Worm (Caenorhabditis elegans) whole organism, L3 larva: ENCODE results near the gene clec-3.

Experiments
- R02D3.7 ChIP-seq: fragments of 150-350 bp; optimal IDR thresholded peaks from 2 replicates; lab custom pipeline; 2014; ENCODE audit warnings: missing biosample characterization, missing genetic modification characterization
- ZK546.5 ChIP-seq: sonication (generic microtip); optimal IDR thresholded peaks from 2 replicates; lab custom pipeline; 2017; ENCODE audit warnings: missing biosample characterization, missing genetic modification characterization
- aly-2 ChIP-seq: fragments of 150-350 bp; optimal IDR thresholded peaks from 2 replicates; lab custom pipeline; 2014; ENCODE audit warnings: missing biosample characterization, missing genetic modification characterization
- ceh-16 ChIP-seq: sonication (generic microtip); optimal IDR thresholded peaks from 2 replicates; lab custom pipeline; 2017; ENCODE audit warnings: missing biosample characterization, missing genetic modification characterization
- ceh-28 ChIP-seq: fragments of 150-350 bp; optimal IDR thresholded peaks from 2 replicates; lab custom pipeline; 2014; ENCODE audit warnings: missing biosample characterization, missing genetic modification reagents, missing genetic modification characterization
- ceh-82 ChIP-seq: fragments of 150-350 bp; optimal IDR thresholded peaks from 2 replicates; lab custom pipeline; 2014; ENCODE audit warnings: missing biosample characterization, missing genetic modification characterization
- ceh-9 ChIP-seq: sonication (generic microtip); optimal IDR thresholded peaks from 2 replicates; lab custom pipeline; 2018; ENCODE audit warnings: missing biosample characterization, missing genetic modification characterization
- daf-12 ChIP-seq: fragments of 150-350 bp; optimal IDR thresholded peaks from 2 replicates; lab custom pipeline; 2014; ENCODE audit warnings: missing biosample characterization, missing genetic modification reagents, missing genetic modification characterization
- egl-5 ChIP-seq: fragments of 150-350 bp; optimal IDR thresholded peaks from 2 replicates; lab custom pipeline; 2017; ENCODE audit warnings: missing biosample characterization, missing genetic modification reagents, missing genetic modification characterization, inconsistent platforms
- elt-1 ChIP-seq: fragments of 150-350 bp; optimal IDR thresholded peaks from 2 replicates; lab custom pipeline; 2014; ENCODE audit warnings: missing biosample characterization, missing genetic modification characterization
- elt-3 ChIP-seq, 3 experiments: fragments of 150-350 bp in 1 of 3; sonication (generic microtip) in 2 of 3; optimal IDR thresholded peaks; 2 replicates in 2 of 3; 4 replicates in 1 of 3; lab custom pipeline; 2014 to 2017; ENCODE audit warnings: missing biosample characterization in 3 of 3, missing genetic modification characterization in 3 of 3
- eor-1 ChIP-seq, 2 experiments: fragments of 150-350 bp; optimal IDR thresholded peaks; 2 replicates each; lab custom pipeline; 2014 to 2018; ENCODE audit warnings: missing biosample characterization in 2 of 2, missing genetic modification characterization in 2 of 2
- fkh-10 ChIP-seq: sonication (generic microtip); optimal IDR thresholded peaks from 2 replicates; lab custom pipeline; 2017; ENCODE audit warnings: missing biosample characterization, missing genetic modification reagents, missing genetic modification characterization
- fkh-2 ChIP-seq: fragments of 150-350 bp; optimal IDR thresholded peaks from 2 replicates; lab custom pipeline; 2014; ENCODE audit warnings: missing biosample characterization, missing genetic modification reagents, missing genetic modification characterization
- hmg-11 ChIP-seq: sonication (generic microtip); optimal IDR thresholded peaks from 2 replicates; lab custom pipeline; 2016; ENCODE audit warnings: missing genetic modification characterization, missing compliant biosample characterization
- jun-1 ChIP-seq: fragments of 150-350 bp; optimal IDR thresholded peaks from 2 replicates; lab custom pipeline; 2014; ENCODE audit warnings: missing biosample characterization, missing genetic modification reagents, missing genetic modification characterization
- lin-15B ChIP-seq: fragments of 150-350 bp; optimal IDR thresholded peaks from 2 replicates; lab custom pipeline; 2014; ENCODE audit warnings: missing biosample characterization, missing genetic modification characterization
- nhr-11 ChIP-seq: fragments of 150-350 bp; optimal IDR thresholded peaks from 2 replicates; lab custom pipeline; 2014; ENCODE audit warnings: missing biosample characterization, missing genetic modification characterization
- nhr-12 ChIP-seq: fragments of 150-350 bp; optimal IDR thresholded peaks from 2 replicates; lab custom pipeline; 2014; ENCODE audit warnings: missing biosample characterization, missing genetic modification characterization
- nhr-25 ChIP-seq: sonication (generic microtip); optimal IDR thresholded peaks from 2 replicates; lab custom pipeline; 2017; ENCODE audit warnings: missing biosample characterization, missing genetic modification characterization
- nhr-28 ChIP-seq: fragments of 150-350 bp; optimal IDR thresholded peaks from 2 replicates; lab custom pipeline; 2014; ENCODE audit warnings: missing biosample characterization, missing genetic modification characterization
- nhr-76 ChIP-seq: fragments of 150-350 bp; sonication (generic microtip); optimal IDR thresholded peaks from 5 replicates; lab custom pipeline; 2014; ENCODE audit warnings: missing biosample characterization, missing genetic modification characterization
- nhr-77 ChIP-seq: fragments of 150-350 bp; optimal IDR thresholded peaks from 2 replicates; lab custom pipeline; 2014; ENCODE audit warnings: missing biosample characterization, missing genetic modification characterization
- pha-4 ChIP-seq: fragments of 150-350 bp; optimal IDR thresholded peaks from 2 replicates; lab custom pipeline; 2014; ENCODE audit warnings: missing biosample characterization, missing genetic modification reagents, missing genetic modification characterization
- pqm-1 ChIP-seq: fragments of 150-350 bp; optimal IDR thresholded peaks from 2 replicates; lab custom pipeline; 2017; ENCODE audit warnings: missing biosample characterization, missing genetic modification characterization, inconsistent platforms
- skn-1 ChIP-seq: fragments of 150-350 bp; optimal IDR thresholded peaks from 2 replicates; lab custom pipeline; 2014; ENCODE audit warnings: missing biosample characterization, missing genetic modification characterization
- snpc-4 ChIP-seq: fragments of 150-350 bp; optimal IDR thresholded peaks from 2 replicates; lab custom pipeline; 2014; ENCODE audit warnings: missing biosample characterization, missing genetic modification characterization
- tbx-2 ChIP-seq: sonication (generic microtip); optimal IDR thresholded peaks from 2 replicates; lab custom pipeline; 2016; ENCODE audit warnings: mild to moderate bottlenecking, missing genetic modification characterization, missing compliant biosample characterization
- unc-39 ChIP-seq: sonication (generic microtip); optimal IDR thresholded peaks from 4 replicates; lab custom pipeline; 2017; ENCODE audit warnings: missing biosample characterization, missing genetic modification characterization
- unc-62 ChIP-seq: fragments of 150-350 bp; sonication (generic microtip); optimal IDR thresholded peaks from 4 replicates; lab custom pipeline; 2014; ENCODE audit warnings: missing biosample characterization, missing genetic modification reagents, missing genetic modification characterization
- zag-1 ChIP-seq: fragments of 150-350 bp; optimal IDR thresholded peaks from 2 replicates; lab custom pipeline; 2014; ENCODE audit warnings: missing biosample characterization, missing genetic modification characterization
- ztf-11 ChIP-seq: fragments of 150-350 bp; optimal IDR thresholded peaks from 2 replicates; lab custom pipeline; 2014; ENCODE audit warnings: missing biosample characterization, missing genetic modification characterization

The clec-3 gene

DNA sequence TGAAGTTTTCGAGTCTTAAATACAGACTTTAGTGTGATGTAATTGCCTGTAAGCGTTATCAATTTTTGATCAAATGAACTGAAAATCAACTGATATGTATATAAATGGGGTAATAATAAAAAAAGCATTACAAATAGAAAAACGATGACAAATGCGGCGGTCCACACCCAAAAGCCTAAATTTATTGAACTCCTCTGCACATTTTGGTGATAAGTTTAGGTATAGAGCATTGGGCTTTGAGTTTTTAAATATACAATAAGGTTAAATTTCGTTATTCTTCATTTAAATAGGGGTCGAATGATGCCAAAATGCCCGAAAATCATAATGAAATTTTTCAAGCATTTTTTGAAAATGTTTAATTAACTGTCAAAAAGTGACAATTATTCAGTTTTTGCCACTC lies at the start of gene clec-3:
clec-3 (minus strand) TSS at position 101 of the 400 bp plus-strand sequence.
- no peak for TF ChIP-seq jun-1 (tag; lab: Kevin White, UChicago)
- TF ChIP-seq nhr-12, result no peak
- TF ChIP-seq pqm-1 (tag; lab: Kevin White, UChicago), result no peak
- no peak for TF ChIP-seq snpc-4 (tag; lab: Kevin White, UChicago)
- TF ChIP-seq unc-39 (tag; lab: Kevin White, UChicago), result no peak
- TF ChIP-seq R02D3.7 (tag; lab: Kevin White, UChicago), result no peak
- no peak for TF ChIP-seq pha-4 (tag; lab: Kevin White, UChicago)
- TF ChIP-seq fkh-2 (tag; lab: Kevin White, UChicago), result no peak
- TF ChIP-seq unc-62 (GFP tag; lab: Kevin White, UChicago), result no peak
- TF ChIP-seq skn-1 (tag; lab: Kevin White, UChicago), result no peak
- TF ChIP-seq nhr-28 (tag; lab: Kevin White, UChicago), result no peak
- no peak for TF ChIP-seq nhr-77 (tag; lab: Kevin White, UChicago)
- no peak for TF ChIP-seq ceh-9
- no peak for TF ChIP-seq ceh-82 (tag; lab: Kevin White, UChicago)
- no peak for TF ChIP-seq elt-3 (tag; optimal IDR thresholded peaks at IDR 0.05; lab: Kevin White, UChicago)
- TF ChIP-seq elt-1 (tag; lab: Kevin White, UChicago), result no peak

DNA sequence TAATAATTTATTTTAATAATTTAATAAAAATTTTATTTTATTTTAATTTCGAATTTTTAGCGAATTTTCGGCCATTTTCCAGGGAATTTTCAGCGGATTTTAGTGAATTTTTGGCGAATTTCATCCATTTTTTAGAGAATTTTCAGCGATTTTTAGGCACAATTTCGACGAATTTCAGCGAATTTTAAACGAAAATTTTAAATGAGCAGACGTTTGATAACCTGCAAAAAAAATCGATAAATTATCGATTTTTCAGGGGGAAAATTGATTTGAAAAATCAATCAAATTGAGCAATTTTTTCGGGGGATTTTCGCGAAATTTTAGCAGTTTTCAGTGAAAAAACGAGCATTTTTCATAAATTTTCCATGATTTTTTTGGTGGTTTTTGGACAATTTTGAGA lies 48.9 kb upstream of the clec-3 start:
- no peak for TF ChIP-seq fkh-2 (tag; lab: Kevin White, UChicago)
- TF ChIP-seq ceh-28, result peak; percentile 74
- TF ChIP-seq elt-1 (tag; lab: Kevin White, UChicago), result no peak
- no peak for TF ChIP-seq ZK546.5 (tag; lab: Kevin White, UChicago)
- no peak for TF ChIP-seq nhr-11
- no peak for TF ChIP-seq eor-1 (tag; optimal IDR thresholded peaks at IDR 0.05; lab: Kevin White, UChicago)

DNA sequence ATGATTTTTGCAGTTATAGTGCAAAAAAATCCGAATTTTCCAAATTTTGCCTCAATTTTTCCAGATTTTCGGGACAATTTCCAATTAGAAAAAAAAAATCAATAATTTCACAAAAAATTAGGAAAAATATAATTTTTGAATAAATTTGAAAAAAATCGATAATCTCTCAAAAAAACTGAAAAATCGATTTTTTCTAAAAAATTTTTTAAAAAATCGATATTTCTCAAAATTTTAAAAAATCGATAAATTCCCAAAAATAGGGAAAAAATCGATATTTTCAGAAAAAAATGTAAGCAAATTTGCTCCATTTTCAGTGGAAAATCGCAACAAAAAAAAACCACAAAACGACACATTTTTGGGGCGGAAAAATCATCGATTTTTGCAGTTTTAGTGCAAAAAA lies 48.2 kb upstream of the clec-3 start:
- TF ChIP-seq pqm-1 (tag; lab: Kevin White, UChicago), result no peak
- no peak for TF ChIP-seq lin-15B
- TF ChIP-seq elt-3 (tag; optimal IDR thresholded peaks at IDR 0.05; lab: Kevin White, UChicago), result no peak
- no peak for TF ChIP-seq nhr-76 (tag; lab: Kevin White, UChicago)
- TF ChIP-seq unc-39 (tag; lab: Kevin White, UChicago), result no peak
- TF ChIP-seq ZK546.5 (tag; lab: Kevin White, UChicago), result no peak
- TF ChIP-seq ceh-16 (tag; lab: Kevin White, UChicago), result no peak
- no peak for TF ChIP-seq zag-1 (tag; lab: Kevin White, UChicago)
- no peak for TF ChIP-seq eor-1 (tag; optimal IDR thresholded peaks at IDR 0.05; lab: Kevin White, UChicago)
- no peak for TF ChIP-seq daf-12 (tag; lab: Kevin White, UChicago)
- TF ChIP-seq egl-5 (tag; lab: Kevin White, UChicago), result no peak
- TF ChIP-seq aly-2 (tag; lab: Kevin White, UChicago), result no peak
- no peak for TF ChIP-seq unc-62 (GFP tag; lab: Kevin White, UChicago)
- no peak for TF ChIP-seq ceh-9

DNA sequence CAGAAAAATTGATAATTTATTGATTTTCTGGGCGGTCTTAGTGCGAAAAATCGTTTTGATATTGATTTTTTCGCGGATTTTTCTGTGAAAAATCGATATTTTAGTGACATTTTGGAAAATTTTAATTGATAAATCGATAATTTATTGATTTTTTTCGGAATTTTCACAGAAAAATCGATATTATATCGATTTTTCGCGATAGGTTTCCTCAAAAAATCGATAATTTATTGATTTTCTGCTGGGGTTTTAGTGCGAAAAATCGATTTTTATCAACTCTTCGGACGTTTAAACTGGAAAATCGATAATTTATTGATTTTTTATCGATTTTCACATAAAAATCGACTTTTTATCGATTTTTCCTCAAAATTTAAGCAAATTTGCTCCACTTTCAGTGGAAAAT lies 47.7 kb upstream of the clec-3 start:
- no peak for TF ChIP-seq ztf-11 (tag; lab: Kevin White, UChicago)
- peak; percentile 95 for TF ChIP-seq ceh-28

DNA sequence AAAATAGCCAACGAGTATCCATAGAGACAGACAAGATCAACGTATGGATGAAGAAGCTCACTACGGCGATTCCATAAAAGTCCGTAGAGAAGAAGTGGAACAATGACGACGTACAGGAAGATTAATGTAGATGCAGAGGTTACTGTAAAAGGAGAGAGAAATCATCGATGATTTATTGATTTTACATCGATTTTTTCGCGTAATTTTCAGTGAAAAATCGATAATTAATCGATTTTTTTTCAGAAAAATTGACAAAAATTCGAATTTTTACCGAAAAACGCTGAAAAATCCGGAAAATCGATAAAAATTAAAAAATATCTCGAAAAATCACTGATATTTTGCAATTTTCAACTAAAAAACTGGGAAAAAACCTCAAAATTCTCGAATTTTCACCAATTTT lies 46.7 kb upstream of the clec-3 start:
- no peak for TF ChIP-seq ceh-9
- TF ChIP-seq fkh-10, result no peak
- TF ChIP-seq nhr-25, result no peak
- TF ChIP-seq tbx-2, result no peak
- TF ChIP-seq ceh-28, result peak; percentile 78

DNA sequence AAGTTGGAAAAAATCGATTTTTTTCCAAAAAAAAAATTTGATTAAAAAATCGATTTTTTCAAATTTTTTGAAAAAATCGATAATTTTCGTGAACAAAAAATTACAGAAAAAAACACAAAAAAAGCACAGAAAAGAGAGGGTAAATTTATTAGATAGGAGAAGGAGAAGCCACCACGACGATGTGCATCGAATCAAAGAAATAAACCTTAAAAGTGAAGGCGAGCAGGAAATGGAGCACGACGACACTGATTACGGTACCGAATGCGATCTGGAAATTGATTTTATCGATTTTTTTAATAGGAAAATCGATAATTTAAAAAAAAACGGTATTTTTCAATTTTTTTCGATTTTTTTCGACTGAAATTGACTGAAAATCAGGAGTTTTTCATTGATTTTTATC lies 45.4 kb upstream of the clec-3 start:
- TF ChIP-seq hmg-11 (no peak), ceh-82 (tag; lab: Kevin White, UChicago) (no peak)

DNA sequence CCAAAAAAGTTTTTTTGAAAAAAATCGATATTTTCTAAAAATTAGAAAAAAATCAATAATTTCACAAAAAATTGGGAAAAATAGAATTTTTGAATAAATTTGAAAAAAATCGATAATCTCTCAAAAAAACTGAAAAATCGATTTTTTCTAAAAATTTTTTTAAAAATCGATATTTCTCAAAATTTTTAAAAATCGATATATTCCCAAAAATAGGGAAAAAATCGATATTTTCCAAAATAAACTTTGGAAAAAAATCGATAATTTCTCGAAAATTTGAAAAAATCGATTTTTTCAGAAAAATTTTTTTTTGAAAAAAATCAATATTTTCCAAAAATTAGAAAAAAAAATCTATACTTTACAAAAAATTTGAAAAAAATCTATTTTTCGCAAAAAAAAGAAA lies 44.9 kb upstream of the clec-3 start:
- TF ChIP-seq ceh-28 (peak; percentile 97), skn-1 (tag; lab: Kevin White, UChicago) (no peak)
